Fruit fly (Drosophila melanogaster) ovary, adult (tissue): ENCODE measurements around the gene bowl.

ENCODE experiments used
- CG17801 ChIP-seq: fragments of 200-800 bp; optimal IDR thresholded peaks from 2 replicates; lab custom pipeline; 2019; ENCODE audit warnings: missing biosample characterization, mild to moderate bottlenecking, missing genetic modification characterization, moderate library complexity; ENCODE audit not compliant: partially characterized antibody

The bowl gene

DNA sequence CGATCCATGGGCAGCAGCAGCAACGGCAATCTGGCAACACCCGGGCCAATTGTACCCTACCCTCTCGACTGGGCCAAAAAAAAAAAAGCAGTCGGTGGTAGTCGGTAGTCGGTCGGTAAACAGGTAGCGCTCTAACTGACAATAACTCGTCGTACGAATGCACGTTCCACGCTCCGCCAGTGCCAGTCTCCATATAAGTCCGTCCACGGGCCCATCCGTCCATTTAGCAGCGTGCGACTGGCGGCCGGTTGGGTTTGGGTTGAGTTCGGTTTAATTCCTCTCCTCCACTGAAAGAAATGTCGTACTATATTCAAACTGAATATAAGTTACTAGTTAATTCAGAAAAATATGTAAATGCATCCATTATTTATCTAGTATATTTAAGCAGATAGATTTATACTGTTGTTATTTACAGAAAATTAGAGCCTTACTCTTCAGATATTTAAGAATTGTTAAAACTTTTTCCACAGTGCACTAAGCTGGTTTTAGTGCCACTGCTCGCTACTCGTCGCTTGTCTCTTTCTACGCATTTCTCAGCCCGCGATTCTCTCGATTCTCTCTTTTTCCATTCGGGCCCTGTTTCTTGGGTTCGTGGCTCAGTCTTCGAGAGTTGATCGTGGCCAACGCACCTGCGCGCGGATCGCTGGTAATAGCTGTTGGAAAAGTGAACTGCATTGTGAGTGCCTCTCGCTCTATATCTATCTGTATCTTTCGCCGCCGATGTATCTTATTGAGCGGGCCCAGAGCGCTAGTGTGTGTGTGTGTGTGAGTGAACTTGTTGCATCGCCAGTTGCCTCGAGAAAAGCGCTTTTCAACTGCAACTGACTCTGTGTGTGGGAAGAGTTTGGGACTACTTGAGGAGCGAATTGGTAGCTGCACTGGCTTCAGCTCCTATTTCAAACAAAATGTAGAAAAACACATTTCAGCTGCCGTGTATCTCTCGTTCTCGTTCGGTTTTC is at the start of gene bowl:
bowl (plus strand) TSS at position 592 of the 959 bp plus-strand sequence.
- peak; percentile 74 for TF ChIP-seq CG17801 (GFP tag; lab: Kevin White, UChicago)

DNA sequence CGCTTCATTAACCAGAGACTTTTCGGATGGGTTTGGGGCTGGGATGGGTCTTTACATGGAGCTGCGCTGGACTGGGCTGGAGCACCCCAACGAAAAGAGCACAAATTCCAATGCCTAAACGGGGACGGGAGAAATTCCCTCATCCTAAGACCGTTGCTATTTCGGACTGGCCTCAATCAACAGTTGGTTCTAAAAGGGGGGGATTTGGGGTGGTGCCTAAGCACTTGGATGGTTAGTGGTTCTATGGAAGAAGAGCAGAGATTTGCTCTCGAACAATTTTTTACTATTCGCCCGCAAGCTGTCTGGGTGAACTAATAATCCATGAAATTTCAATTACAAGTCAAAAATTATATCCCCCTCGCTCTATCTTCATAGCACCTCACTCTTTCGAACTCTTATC is 41.9 kb upstream of the bowl start:
- no peak for TF ChIP-seq CG17801 (GFP tag; lab: Kevin White, UChicago)

DNA sequence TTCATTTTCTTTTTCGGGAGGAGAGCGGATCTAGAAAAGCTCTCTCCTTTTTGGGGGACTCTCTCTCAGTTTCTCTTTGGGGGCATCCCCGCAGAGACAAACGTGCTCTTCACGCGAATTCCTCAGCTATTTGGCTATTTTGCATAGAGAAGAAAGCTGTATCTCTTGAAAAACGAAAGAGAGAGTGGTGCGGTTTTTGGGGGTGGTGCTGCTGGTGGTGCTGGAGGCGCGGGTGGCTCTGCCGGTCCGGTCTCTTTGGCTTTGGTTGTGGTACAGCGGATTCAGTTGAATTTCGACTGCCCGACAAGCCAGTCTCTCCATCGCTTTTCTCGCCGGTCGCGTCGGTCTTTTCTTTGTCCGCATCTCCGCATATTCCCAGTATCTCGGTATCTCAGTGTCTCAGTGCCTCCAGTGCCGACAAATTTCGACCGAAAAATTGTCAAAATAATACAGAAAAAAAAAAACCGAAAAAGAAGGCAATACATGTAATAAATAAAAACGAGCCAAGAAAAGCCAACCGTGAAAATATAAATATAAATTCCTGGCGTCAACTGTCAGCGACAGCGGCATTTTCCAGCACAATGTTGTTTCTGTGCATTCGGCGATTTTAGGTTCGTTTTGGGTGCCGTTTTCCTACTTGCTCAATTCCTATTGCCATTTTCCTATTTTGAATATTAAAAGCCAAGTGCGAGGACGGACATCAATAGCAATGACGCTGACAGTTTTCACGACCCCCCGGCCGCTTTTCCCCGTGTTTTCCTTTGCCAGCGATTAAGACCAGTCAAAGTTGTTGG is 41.1 kb upstream of the bowl start, which contains the start of gene CG10019:
CG10019 (plus strand) TSS at position 285 of the 794 bp plus-strand sequence.
- no peak for TF ChIP-seq CG17801 (GFP tag; lab: Kevin White, UChicago)

DNA sequence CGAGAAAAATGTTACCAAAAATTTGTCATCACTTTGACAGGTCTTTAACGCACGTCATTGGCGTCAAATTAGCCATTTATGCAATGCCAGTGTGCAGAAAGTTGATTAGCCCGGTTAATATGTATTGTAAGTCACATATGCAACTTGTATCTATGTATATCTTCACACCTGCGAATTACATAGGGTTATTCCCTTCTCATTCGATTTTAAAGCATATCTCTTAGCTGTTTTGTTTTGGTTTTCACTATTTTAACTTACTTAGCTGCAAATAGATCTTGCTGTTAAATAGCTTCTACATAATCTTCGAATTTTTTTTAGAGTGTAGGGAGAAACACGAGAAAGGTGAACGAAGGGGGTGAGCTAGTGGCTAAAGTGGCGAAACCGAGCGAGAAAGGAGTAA is 40.4 kb upstream of the bowl start:
- TF ChIP-seq CG17801 (GFP tag; lab: Kevin White, UChicago): no peak

DNA sequence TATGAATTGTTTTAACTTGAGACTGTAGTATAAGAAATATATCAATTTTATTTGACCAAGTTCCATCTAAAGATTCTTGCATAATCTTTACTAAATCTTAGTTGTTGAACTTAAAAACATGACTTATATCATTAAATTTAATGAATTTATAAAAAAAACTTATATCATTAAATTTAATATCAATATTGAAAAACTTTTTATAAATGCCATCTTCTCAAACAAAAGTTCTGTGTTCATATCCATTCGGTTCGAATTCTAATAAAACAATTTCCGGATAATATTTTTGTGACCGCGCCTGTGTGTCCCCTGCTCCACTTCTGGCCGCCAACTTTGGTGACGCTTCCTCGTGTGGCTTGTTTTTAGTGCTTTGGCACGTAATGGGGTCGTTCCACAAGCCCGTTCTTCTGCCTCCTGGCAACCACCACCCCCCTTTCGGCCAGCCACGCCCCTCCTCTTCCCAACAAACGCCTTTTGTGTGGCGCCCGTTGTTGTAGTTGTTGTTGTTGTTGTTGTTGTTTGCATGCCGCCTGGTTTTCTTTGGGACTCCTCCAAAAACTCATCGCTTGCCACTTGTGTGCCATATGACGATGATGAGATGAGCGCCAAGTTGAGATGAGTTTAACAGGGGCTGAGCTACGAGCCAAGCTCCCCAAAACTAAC is 34.4 kb upstream of the bowl start:
- TF ChIP-seq CG17801 (GFP tag; lab: Kevin White, UChicago): no peak

DNA sequence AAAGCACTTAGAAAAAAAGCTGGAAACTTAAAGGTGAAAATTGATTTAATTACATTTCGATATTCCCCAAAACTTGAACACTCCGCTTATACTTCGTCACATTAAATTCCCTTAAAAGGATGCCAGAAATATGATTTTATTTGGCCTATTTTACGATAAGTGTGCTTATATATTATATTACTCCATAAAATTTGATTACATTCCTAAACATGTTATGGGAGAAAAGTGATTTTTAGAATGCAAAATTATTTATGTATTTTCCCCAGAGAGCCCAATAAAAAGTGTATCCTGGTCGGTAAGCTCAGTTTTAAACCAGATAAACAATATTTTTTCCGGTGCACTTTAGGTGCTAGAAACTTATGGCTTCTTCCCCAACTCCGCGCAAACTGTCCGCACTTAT is 33.8 kb upstream of the bowl start:
- no peak for TF ChIP-seq CG17801 (GFP tag; lab: Kevin White, UChicago)

DNA sequence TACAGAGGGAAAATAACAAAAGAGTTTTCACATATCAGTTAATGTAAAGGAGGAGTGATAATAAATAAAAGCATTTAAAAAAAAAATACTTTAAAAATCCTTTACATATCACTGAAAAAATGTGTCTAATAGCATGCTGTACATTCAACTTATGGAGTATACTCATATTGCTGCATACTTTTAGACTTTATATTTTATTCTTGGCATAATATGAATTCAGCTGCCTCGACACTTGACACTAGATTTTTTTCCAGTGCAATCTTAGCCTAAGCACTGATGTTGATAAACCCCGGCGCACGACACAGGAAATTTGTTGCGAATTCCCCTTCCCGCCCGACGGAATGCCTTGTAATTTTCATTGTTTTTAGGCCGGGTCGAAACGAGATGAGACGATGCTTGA is 31.1 kb upstream of the bowl start:
- TF ChIP-seq CG17801 (GFP tag; lab: Kevin White, UChicago): no peak

DNA sequence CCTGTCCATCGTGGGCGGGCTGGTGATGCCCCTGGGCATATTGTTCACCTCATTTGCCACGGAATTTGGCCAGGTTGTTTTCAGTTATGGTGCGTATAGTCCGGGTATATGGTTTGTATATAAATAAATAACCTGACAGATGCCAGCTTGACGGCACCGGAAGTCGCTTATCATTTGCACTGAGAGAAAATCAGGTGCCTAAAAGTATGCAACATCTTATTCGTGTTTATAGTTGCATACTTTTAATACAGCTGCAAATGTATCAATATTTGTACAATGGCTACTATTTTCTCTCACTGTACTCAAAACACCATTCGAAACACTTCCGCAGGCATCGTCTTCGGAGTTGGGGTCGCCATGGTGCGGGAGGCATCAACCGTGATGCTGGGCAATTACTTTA is 22.8 kb upstream of the bowl start:
- TF ChIP-seq CG17801 (GFP tag; lab: Kevin White, UChicago): no peak

DNA sequence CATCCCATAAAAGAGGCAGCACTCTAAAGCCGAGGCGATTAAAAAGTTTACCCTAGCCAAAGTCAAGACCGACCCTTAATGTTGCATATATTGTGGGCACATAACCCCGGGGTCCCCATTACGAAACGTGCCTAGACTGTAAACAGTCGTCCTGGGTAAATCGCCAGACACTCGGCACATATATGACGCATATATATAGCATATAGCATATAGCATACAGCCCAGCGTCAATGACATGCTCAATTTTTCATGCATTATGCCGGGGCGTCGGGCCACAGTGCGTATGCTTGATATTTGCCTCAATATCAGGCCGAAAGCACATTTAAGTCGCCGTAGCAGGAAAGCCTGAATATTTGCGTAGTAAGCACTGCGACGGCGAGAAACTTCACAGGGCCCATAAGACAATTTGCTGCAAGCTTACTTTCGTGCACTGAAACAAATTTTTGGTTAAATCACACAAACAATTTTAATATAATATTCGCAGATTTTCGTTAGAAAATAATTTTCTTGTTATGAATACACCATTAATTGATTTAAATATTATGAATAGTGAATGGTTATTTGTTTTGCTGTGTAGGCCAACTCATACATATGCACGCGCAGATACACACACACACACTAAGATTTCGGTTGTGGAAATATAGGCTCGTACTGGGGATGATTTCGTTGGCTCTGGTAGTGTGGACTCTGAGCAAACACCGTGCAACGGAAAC is 16.5 kb upstream of the bowl start:
- no peak for TF ChIP-seq CG17801 (GFP tag; lab: Kevin White, UChicago)

DNA sequence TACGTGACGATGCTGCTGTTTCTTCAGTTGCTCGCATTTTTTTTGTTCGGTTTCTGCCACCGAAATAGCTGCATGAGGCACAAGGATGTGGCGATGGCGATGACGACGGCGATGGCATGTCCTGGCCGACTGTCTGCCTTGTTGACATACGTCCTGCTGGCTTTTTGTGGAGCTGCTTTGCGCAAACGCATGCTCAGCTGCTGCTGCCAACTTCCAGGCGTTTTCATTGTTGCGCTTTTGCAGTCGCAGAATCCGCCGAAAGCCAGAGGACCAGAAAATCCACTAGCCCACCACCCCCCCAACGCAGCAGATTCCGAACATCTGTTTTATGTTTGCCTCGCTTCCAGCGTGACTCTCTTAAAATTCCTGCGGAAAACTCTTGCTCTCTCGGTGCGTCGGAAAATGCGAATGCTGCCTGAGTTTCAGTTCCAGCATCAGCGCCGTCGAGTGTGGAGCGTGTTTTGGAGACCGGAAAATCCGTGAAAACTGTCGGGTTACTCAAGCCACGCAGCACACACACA is 14.6 kb upstream of the bowl start, which contains the start of gene CG43707:
CG43707 (plus strand) TSS at position 426 of the 521 bp plus-strand sequence.
- TF ChIP-seq CG17801 (GFP tag; lab: Kevin White, UChicago): no peak

DNA sequence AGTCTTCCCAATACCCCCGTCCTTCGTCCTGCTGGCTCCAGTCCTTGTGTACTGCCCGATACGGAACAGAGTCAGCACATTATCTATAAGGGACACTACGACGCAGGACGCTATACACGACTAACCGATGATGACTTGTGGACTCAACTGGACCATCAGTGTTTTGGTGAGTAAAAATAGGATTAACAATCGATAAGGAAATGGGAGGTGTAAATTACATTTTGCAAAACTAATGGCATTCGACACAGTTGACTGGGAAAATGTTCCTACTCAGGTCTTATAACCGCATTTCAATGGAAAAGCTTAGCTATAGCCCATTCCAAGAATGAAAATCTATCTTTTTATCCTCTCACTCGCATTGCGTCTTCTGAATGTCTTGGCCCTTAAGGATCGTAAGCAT is 6.3 kb upstream of the bowl start, which contains the start of gene CG43703:
CG43703 (plus strand) TSS at position 301 of the 400 bp plus-strand sequence.
- no peak for TF ChIP-seq CG17801 (GFP tag; lab: Kevin White, UChicago)

DNA sequence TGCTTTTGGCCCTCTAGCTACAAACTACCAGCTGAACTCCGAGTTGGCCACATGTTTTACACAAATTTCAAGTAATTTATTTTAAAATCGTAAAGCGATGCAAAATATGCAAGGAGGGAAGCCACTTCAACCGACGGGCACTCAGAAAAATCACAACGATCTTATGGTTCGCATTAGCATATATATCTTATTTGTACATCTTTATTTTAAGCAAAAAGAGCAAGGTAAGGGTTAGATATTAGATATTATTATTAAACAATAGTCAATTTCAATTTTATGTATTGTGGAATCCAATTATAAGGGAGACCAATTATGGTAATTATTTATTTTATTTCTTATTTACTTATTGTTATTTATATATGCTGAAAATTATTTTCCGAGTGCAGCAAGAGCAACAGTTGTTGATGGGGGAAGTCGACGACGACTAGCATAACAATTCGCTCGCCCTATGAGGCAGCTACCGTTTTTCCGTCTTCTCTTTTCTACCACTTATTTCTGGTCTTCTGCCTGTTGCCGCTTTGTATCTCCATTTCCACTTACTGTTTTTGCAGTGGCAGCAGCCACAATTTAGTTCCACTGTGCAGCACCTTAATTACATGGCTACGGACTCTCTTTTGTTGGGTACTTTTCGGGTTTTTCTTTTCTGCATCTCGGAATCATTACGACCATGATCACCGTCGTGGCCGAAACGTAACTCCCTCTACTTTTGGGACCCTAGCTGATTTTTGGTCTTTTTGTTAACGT is 1.6 kb upstream of the bowl start:
- TF ChIP-seq CG17801 (GFP tag; lab: Kevin White, UChicago): no peak

DNA sequence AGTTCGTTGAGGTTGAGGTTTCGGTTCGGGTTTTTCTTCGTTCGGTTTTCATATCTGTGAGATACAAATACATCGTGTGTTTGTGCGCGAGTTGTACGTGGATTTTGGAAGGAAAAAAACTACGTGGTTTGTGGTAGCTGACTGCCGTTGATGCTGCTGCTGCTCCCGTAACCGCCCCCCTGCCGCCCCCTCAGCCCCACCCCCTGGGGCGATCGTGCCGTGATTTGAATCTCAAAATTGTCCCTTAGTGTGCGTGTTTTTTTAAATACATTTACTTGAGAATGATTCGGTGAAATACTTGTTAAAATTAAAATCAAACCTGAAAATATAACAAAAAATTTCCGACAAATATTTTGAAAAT is 548 bp downstream of the bowl start:
- TF ChIP-seq CG17801 (GFP tag; lab: Kevin White, UChicago): no peak
